Worm (Caenorhabditis elegans) whole organism, L2 larva: Measurements from ENCODE around the gene fbxc-50.
A peak's percentile ranks its signal among the peaks of the same experiment; 100 is the strongest.

ENCODE experiments used
- F13H6.1 ChIP-seq: sonication (generic microtip); optimal IDR thresholded peaks from 2 replicates; lab custom pipeline; 2016; ENCODE audit warnings: missing genetic modification characterization, missing compliant biosample characterization
- Y55F3AM.14 ChIP-seq: fragments of 200-800 bp; sonication (Bioruptor generic); optimal IDR thresholded peaks from 2 replicates; lab custom pipeline; 2018; ENCODE audit warnings: mild to moderate bottlenecking, missing genetic modification characterization, missing compliant biosample characterization
- ZK546.5 ChIP-seq: sonication (generic microtip); optimal IDR thresholded peaks from 2 replicates; lab custom pipeline; 2017; ENCODE audit warnings: missing biosample characterization, missing genetic modification characterization
- alr-1 ChIP-seq: fragments of 150-350 bp; optimal IDR thresholded peaks from 2 replicates; lab custom pipeline; 2014; ENCODE audit warnings: missing biosample characterization, missing genetic modification characterization
- aly-2 ChIP-seq: fragments of 150-350 bp; optimal IDR thresholded peaks from 2 replicates; lab custom pipeline; 2014; ENCODE audit warnings: missing biosample characterization, missing genetic modification characterization
- blmp-1 ChIP-seq: sonication (generic microtip); optimal IDR thresholded peaks from 2 replicates; lab custom pipeline; 2017; ENCODE audit warnings: missing genetic modification characterization, mild to moderate bottlenecking, missing compliant biosample characterization, antibody characterized with exemption, moderate library complexity; ENCODE audit not compliant: insufficient read depth
- ceh-82 ChIP-seq: fragments of 150-350 bp; optimal IDR thresholded peaks from 2 replicates; lab custom pipeline; 2014; ENCODE audit warnings: missing biosample characterization, missing genetic modification characterization
- crh-2 ChIP-seq: sonication (generic microtip); optimal IDR thresholded peaks from 2 replicates; lab custom pipeline; 2017; ENCODE audit warnings: missing biosample characterization, missing genetic modification characterization
- dmd-4 ChIP-seq: sonication (generic microtip); optimal IDR thresholded peaks from 2 replicates; lab custom pipeline; 2017; ENCODE audit warnings: missing biosample characterization, missing genetic modification characterization
- egl-27 ChIP-seq: sonication (generic microtip); optimal IDR thresholded peaks from 3 replicates; lab custom pipeline; 2017; ENCODE audit warnings: missing biosample characterization, missing genetic modification reagents, missing genetic modification characterization
- gmeb-1 ChIP-seq: fragments of 150-350 bp; optimal IDR thresholded peaks from 2 replicates; lab custom pipeline; 2014; ENCODE audit warnings: missing biosample characterization, missing genetic modification characterization
- lin-13 ChIP-seq: fragments of 150-350 bp; optimal IDR thresholded peaks from 2 replicates; lab custom pipeline; 2014; ENCODE audit warnings: missing biosample characterization, missing genetic modification reagents, missing genetic modification characterization
- lin-39 ChIP-seq: fragments of 150-350 bp; optimal IDR thresholded peaks from 2 replicates; lab custom pipeline; 2014; ENCODE audit warnings: missing biosample characterization, missing genetic modification reagents, missing genetic modification characterization
- lsy-2 ChIP-seq, 2 experiments: fragments of 150-350 bp in 1 of 2; sonication (generic microtip) in 1 of 2; optimal IDR thresholded peaks; 2 replicates each; lab custom pipeline; 2014 to 2017; ENCODE audit warnings: missing biosample characterization in 2 of 2, missing genetic modification characterization in 2 of 2
- mab-5 ChIP-seq: fragments of 150-350 bp; optimal IDR thresholded peaks from 2 replicates; lab custom pipeline; 2014; ENCODE audit warnings: missing biosample characterization, missing genetic modification characterization
- mbf-1 ChIP-seq: sonication (generic microtip); optimal IDR thresholded peaks from 2 replicates; lab custom pipeline; 2017; ENCODE audit warnings: missing biosample characterization, missing genetic modification characterization
- mdl-1 ChIP-seq, 2 experiments: fragments of 150-350 bp in 1 of 2; sonication (generic microtip) in 1 of 2; optimal IDR thresholded peaks; 2 replicates each; lab custom pipeline; 2017; ENCODE audit warnings: missing biosample characterization in 2 of 2, missing genetic modification characterization in 2 of 2
- nhr-10 ChIP-seq: sonication (generic microtip); optimal IDR thresholded peaks from 2 replicates; lab custom pipeline; 2017; ENCODE audit warnings: missing biosample characterization, missing genetic modification characterization
- nhr-11 ChIP-seq: fragments of 150-350 bp; optimal IDR thresholded peaks from 2 replicates; lab custom pipeline; 2014; ENCODE audit warnings: missing biosample characterization, missing genetic modification characterization
- nhr-12 ChIP-seq: fragments of 150-350 bp; optimal IDR thresholded peaks from 2 replicates; lab custom pipeline; 2014; ENCODE audit warnings: missing biosample characterization, missing genetic modification characterization
- nhr-129 ChIP-seq: fragments of 150-350 bp; optimal IDR thresholded peaks from 2 replicates; lab custom pipeline; 2014; ENCODE audit warnings: missing biosample characterization, missing genetic modification characterization
- nhr-21 ChIP-seq: fragments of 150-350 bp; optimal IDR thresholded peaks from 2 replicates; lab custom pipeline; 2014; ENCODE audit warnings: missing biosample characterization, missing genetic modification characterization
- nhr-23 ChIP-seq: fragments of 150-350 bp; optimal IDR thresholded peaks from 2 replicates; lab custom pipeline; 2014; ENCODE audit warnings: missing biosample characterization, missing genetic modification reagents, missing genetic modification characterization
- nhr-237 ChIP-seq: fragments of 150-350 bp; optimal IDR thresholded peaks from 2 replicates; lab custom pipeline; 2014; ENCODE audit warnings: missing biosample characterization, missing genetic modification characterization
- nhr-25 ChIP-seq: fragments of 150-350 bp; sonication (generic microtip); optimal IDR thresholded peaks from 3 replicates; lab custom pipeline; 2014; ENCODE audit warnings: missing biosample characterization, missing genetic modification characterization
- nhr-77 ChIP-seq: fragments of 150-350 bp; optimal IDR thresholded peaks from 2 replicates; lab custom pipeline; 2014; ENCODE audit warnings: missing biosample characterization, missing genetic modification characterization
- peb-1 ChIP-seq: fragments of 150-350 bp; optimal IDR thresholded peaks from 2 replicates; lab custom pipeline; 2014; ENCODE audit warnings: missing biosample characterization, missing genetic modification characterization
- sem-4 ChIP-seq: fragments of 150-350 bp; optimal IDR thresholded peaks from 2 replicates; lab custom pipeline; 2014; ENCODE audit warnings: missing biosample characterization, missing genetic modification reagents, missing genetic modification characterization
- skn-1 ChIP-seq: sonication (generic microtip); optimal IDR thresholded peaks from 2 replicates; lab custom pipeline; 2017; ENCODE audit warnings: missing biosample characterization, missing genetic modification characterization
- sma-9 ChIP-seq, 2 experiments: fragments of 150-350 bp in 1 of 2; sonication (generic microtip) in 1 of 2; optimal IDR thresholded peaks; 2 replicates each; lab custom pipeline; 2014 to 2016; ENCODE audit warnings: missing genetic modification characterization in 2 of 2, mild to moderate bottlenecking in 1 of 2, missing biosample characterization in 1 of 2, missing compliant biosample characterization in 1 of 2, missing genetic modification reagents in 1 of 2, moderate library complexity in 1 of 2
- unc-39 ChIP-seq: fragments of 150-350 bp; optimal IDR thresholded peaks from 2 replicates; lab custom pipeline; 2014; ENCODE audit warnings: missing biosample characterization, missing genetic modification characterization
- unc-55 ChIP-seq: fragments of 150-350 bp; sonication (generic microtip); optimal IDR thresholded peaks from 3 replicates; lab custom pipeline; 2014; ENCODE audit warnings: missing biosample characterization, missing genetic modification reagents, missing genetic modification characterization
- unc-62 ChIP-seq: fragments of 150-350 bp; optimal IDR thresholded peaks from 2 replicates; lab custom pipeline; 2014; ENCODE audit warnings: missing biosample characterization, missing genetic modification reagents, missing genetic modification characterization
- zag-1 ChIP-seq: fragments of 150-350 bp; optimal IDR thresholded peaks from 2 replicates; lab custom pipeline; 2014; ENCODE audit warnings: missing biosample characterization, missing genetic modification characterization
- ztf-1 ChIP-seq: fragments of 200-800 bp; sonication (Bioruptor generic); conservative IDR thresholded peaks from 2 replicates; pipeline ENCODE4 v1.3.6; 2022; ENCODE audit warnings: missing genetic modification characterization, missing compliant biosample characterization
- ztf-11 ChIP-seq: sonication (generic microtip); optimal IDR thresholded peaks from 2 replicates; lab custom pipeline; 2017; ENCODE audit warnings: missing biosample characterization, missing genetic modification characterization
- ztf-4 ChIP-seq: fragments of 150-350 bp; optimal IDR thresholded peaks from 2 replicates; lab custom pipeline; 2014; ENCODE audit warnings: missing biosample characterization, missing genetic modification characterization

Gene fbxc-50

DNA sequence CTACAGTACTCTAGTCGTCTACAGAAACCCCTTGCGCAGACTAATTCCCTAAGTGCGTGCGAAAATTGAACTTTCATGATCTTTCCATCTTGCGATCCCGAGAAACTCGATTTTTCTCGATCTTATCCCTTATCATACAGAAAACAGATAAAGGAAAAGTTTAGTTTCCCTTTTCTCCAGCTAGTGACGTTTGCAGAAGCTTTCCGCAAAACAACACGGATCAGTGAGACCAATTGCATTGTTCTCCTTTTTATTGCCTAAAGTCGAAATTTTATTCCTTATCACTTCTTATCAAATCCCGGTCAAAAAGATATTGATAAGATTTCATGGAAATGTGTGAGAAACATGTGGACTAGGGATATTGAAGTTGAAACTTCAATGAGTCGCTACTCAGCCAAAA, 6.1 kb downstream of the fbxc-50 start:
- TF ChIP-seq nhr-21 (peak; percentile 68), blmp-1 (peak; percentile 9), egl-27 (tag; lab: Kevin White, UChicago) (no peak), ztf-4 (tag; lab: Kevin White, UChicago) (no peak), nhr-77 (tag; lab: Kevin White, UChicago) (no peak), nhr-25 (tag; lab: Kevin White, UChicago) (no peak), unc-55 (GFP tag; lab: Kevin White, UChicago) (no peak)
- TF ChIP-seq, all 48 proteins: peak for 2

DNA sequence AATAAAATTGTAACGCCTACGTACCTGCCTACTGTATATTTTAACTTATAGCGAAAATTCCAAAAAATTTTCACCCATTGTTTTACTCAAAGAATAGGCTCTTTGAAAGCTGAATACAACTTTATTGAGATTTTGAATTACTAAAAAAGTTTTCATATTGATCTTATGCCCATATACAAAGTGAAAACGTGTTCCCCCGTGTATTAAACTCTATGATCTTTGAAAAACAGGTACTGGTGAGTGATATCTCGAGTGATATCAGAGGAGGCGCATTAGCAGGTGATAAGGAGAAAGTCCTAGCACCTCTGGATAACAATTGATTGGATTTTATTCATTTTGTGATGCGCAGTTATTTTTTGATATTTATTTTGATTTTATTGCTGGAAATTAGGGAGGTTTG, 7.7 kb downstream of the fbxc-50 start, which contains the start of gene C17F4.3:
C17F4.3 (plus strand) TSS at position 301 of the 400 bp plus-strand sequence.
- TF ChIP-seq sem-4 (tag; lab: Kevin White, UChicago) (no peak), lin-13 (no peak)

DNA sequence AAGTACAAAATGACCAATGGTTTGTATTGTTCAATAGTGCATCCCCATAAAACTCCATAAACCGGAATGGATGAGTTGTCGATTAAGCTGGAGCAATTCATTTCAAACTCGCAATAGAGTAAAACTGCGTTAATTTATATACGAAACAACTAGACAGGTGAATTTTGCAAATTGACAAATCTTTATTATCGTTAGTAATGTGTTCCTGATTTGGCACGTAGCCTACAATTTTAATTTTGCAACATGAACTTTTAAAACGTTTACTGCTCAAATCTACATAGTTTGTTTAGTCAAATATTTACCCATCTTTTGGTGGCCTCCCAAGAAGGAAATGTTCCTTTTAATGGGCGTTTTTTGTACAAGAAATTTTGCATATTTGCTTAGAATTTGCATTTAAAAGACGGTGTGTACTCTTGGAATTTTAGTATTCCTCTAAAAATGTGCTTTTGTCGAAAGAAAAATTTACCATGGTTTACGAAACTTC, 10.8 kb downstream of the fbxc-50 start, which contains the start of the genes srz-67 and C17F4.11:
srz-67 (minus strand) TSS at position 101 of the 484 bp plus-strand sequence.
C17F4.11 (plus strand) TSS at position 434 of the 484 bp plus-strand sequence.
- TF ChIP-seq nhr-12 (tag; lab: Kevin White, UChicago) (no peak), egl-27 (tag; lab: Kevin White, UChicago) (no peak), ztf-11 (no peak), dmd-4 (tag; lab: Kevin White, UChicago) (no peak), nhr-129 (tag; lab: Kevin White, UChicago) (no peak), peb-1 (tag; lab: Kevin White, UChicago) (no peak), ceh-82 (tag; lab: Kevin White, UChicago) (no peak), nhr-11 (no peak), crh-2 (tag; lab: Kevin White, UChicago) (no peak), lin-39 (tag; lab: Kevin White, UChicago) (no peak), ztf-1 (GFP tag; lab: Robert Waterston, UW) (no peak), mbf-1 (no peak), aly-2 (tag; lab: Kevin White, UChicago) (no peak), sma-9 (GFP tag; optimal IDR thresholded peaks at IDR 0.05; lab: Kevin White, UChicago) (no peak), sma-9 (tag; optimal IDR thresholded peaks at IDR 0.05; lab: Kevin White, UChicago) (no peak), nhr-10 (tag; lab: Kevin White, UChicago) (no peak), Y55F3AM.14 (GFP tag; lab: Kevin White, UChicago) (no peak), unc-62 (GFP tag; lab: Kevin White, UChicago) (no peak), mab-5 (tag; lab: Kevin White, UChicago) (no peak)

DNA sequence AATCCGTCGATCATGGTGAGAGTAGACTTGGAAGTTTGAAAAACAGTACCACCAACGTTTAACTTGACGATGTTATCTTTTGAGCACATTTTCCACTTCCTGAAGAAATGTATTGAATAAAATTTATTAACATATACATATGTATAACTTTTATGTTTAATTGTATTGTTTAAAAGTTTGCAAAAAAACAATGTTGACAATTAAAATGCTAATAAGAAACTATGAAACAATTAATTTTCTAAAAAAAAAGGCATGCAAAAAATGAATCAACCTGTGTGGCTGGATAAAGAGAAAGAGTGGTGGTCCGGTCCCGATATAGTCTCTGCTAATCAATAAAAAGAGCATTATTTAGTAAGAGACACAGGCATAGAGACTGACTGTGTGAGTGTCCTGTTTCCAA, 13.2 kb downstream of the fbxc-50 start, which contains the start of gene C17F4.8:
C17F4.8 (minus strand) TSS at position 101 of the 400 bp plus-strand sequence.
- TF ChIP-seq ZK546.5: no peak
- TF ChIP-seq Y55F3AM.14 (GFP tag; lab: Kevin White, UChicago): no peak
- no peak for TF ChIP-seq ceh-82 (tag; lab: Kevin White, UChicago)
- no peak for TF ChIP-seq mdl-1 (tag; optimal IDR thresholded peaks at IDR 0.05; lab: Kevin White, UChicago)
- no peak for TF ChIP-seq zag-1
- TF ChIP-seq lsy-2 (tag; optimal IDR thresholded peaks at IDR 0.05; lab: Kevin White, UChicago): no peak
- TF ChIP-seq nhr-237 (tag; lab: Kevin White, UChicago): no peak
- no peak for TF ChIP-seq unc-62 (GFP tag; lab: Kevin White, UChicago)
- no peak for TF ChIP-seq ztf-1 (GFP tag; lab: Robert Waterston, UW)
- no peak for TF ChIP-seq aly-2 (tag; lab: Kevin White, UChicago)
- TF ChIP-seq mbf-1: no peak
- no peak for TF ChIP-seq unc-55 (GFP tag; lab: Kevin White, UChicago)
- no peak for TF ChIP-seq lin-13
- TF ChIP-seq nhr-10 (tag; lab: Kevin White, UChicago): no peak

DNA sequence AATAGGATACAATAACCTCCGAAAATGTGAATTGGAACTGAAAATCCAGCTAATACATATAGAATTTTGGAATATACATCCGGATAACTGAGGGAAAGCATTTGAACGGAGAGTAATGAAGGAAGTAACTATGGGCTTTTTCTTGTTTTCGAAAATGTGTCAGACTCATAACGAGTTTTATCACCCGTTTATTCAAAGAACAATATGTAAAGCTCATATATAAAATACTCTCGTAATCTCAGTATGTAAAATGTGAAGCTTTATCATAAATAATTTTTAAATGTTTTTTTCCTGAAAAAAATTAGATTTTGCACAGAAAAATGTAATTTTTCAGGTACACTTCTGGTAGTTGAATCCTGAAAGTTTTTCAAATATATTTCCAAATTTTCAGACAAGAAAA, 17.5 kb downstream of the fbxc-50 start, which contains the start of gene srh-297:
srh-297 (minus strand) TSS at position 101 of the 400 bp plus-strand sequence.
- TF ChIP-seq nhr-25 (tag; lab: Kevin White, UChicago) (no peak), unc-62 (GFP tag; lab: Kevin White, UChicago) (no peak), lin-13 (no peak), nhr-23 (no peak), unc-39 (tag; lab: Kevin White, UChicago) (no peak), gmeb-1 (tag; lab: Kevin White, UChicago) (no peak), ztf-11 (no peak), F13H6.1 (tag; lab: Kevin White, UChicago) (no peak), nhr-77 (tag; lab: Kevin White, UChicago) (no peak), nhr-21 (no peak), ztf-1 (GFP tag; lab: Robert Waterston, UW) (no peak), lsy-2 (tag; optimal IDR thresholded peaks at IDR 0.05; lab: Kevin White, UChicago) (no peak), alr-1 (tag; lab: Kevin White, UChicago) (no peak), skn-1 (tag; lab: Kevin White, UChicago) (no peak)
